Worm (Caenorhabditis elegans) whole organism, L4 larva: Measurements from ENCODE around the gene nhr-65.
A peak's percentile ranks its signal among the peaks of the same experiment; 100 is the strongest.

Source experiments
- F37D6.2 ChIP-seq: sonication (generic microtip); optimal IDR thresholded peaks from 2 replicates; lab custom pipeline; 2016; ENCODE audit warnings: mild to moderate bottlenecking, missing genetic modification characterization, missing compliant biosample characterization
- T20F7.1 ChIP-seq: fragments of 200-800 bp; sonication (Bioruptor generic); optimal IDR thresholded peaks from 2 replicates; lab custom pipeline; 2018; ENCODE audit warnings: mild to moderate bottlenecking, missing genetic modification characterization, missing compliant biosample characterization
- Y105C5A.15 ChIP-seq: fragments of 200-800 bp; sonication (Bioruptor generic); IDR thresholded peaks from 2 replicates; pipeline ENCODE4 v1.3.6; 2022; ENCODE audit warnings: missing genetic modification characterization, missing compliant biosample characterization
- aha-1 ChIP-seq: fragments of 150-350 bp; peaks from one replicate; lab custom pipeline; 2014; ENCODE audit warnings: missing biosample characterization, missing genetic modification characterization
- ceh-20 ChIP-seq: fragments of 200-800 bp; sonication (Bioruptor generic); IDR thresholded peaks from 2 replicates; pipeline ENCODE4 v1.3.6; 2022; ENCODE audit warnings: missing genetic modification reagents, missing genetic modification characterization, missing compliant biosample characterization
- ceh-82 ChIP-seq: sonication (generic microtip); optimal IDR thresholded peaks from 2 replicates; lab custom pipeline; 2017; ENCODE audit warnings: missing biosample characterization, missing genetic modification characterization
- ces-1 ChIP-seq: fragments of 150-350 bp; sonication (generic microtip); optimal IDR thresholded peaks from 4 replicates; lab custom pipeline; 2014; ENCODE audit warnings: missing biosample characterization, missing genetic modification reagents, missing genetic modification characterization
- dmd-6 ChIP-seq: fragments of 200-800 bp; sonication (Bioruptor generic); IDR thresholded peaks from 2 replicates; pipeline ENCODE4 v1.3.6; 2022; ENCODE audit warnings: missing genetic modification reagents, missing genetic modification characterization, missing compliant biosample characterization
- dmd-8 ChIP-seq: fragments of 200-800 bp; sonication (Bioruptor generic); IDR thresholded peaks from 2 replicates; pipeline ENCODE4 v1.3.6; 2022; ENCODE audit warnings: missing genetic modification characterization, missing compliant biosample characterization
- dpl-1 ChIP-seq: fragments of 150-350 bp; optimal IDR thresholded peaks from 2 replicates; lab custom pipeline; 2014; ENCODE audit warnings: missing biosample characterization, missing genetic modification reagents, missing genetic modification characterization
- fkh-10 ChIP-seq: fragments of 150-350 bp; optimal IDR thresholded peaks from 2 replicates; lab custom pipeline; 2014; ENCODE audit warnings: missing biosample characterization, missing genetic modification reagents, missing genetic modification characterization
- hif-1 ChIP-seq, 2 experiments: sonication (generic microtip); optimal IDR thresholded peaks; 2 replicates each; lab custom pipeline; 2016 to 2017; ENCODE audit warnings: missing compliant biosample characterization in 2 of 2, missing genetic modification characterization in 2 of 2, missing genetic modification reagents in 2 of 2, missing genotype in 2 of 2, mild to moderate bottlenecking in 1 of 2
- hlh-11 ChIP-seq: fragments of 200-800 bp; sonication (Bioruptor generic); optimal IDR thresholded peaks from 2 replicates; lab custom pipeline; 2018; ENCODE audit warnings: mild to moderate bottlenecking, missing genetic modification characterization, missing compliant biosample characterization
- hlh-30 ChIP-seq: sonication (generic microtip); optimal IDR thresholded peaks from 2 replicates; lab custom pipeline; 2017; ENCODE audit warnings: antibody characterized with exemption, mild to moderate bottlenecking, missing genetic modification characterization, missing compliant biosample characterization; ENCODE audit not compliant: insufficient read depth
- hmg-1.1 ChIP-seq: fragments of 200-800 bp; sonication (Bioruptor generic); IDR thresholded peaks from 2 replicates; pipeline ENCODE4 v1.3.6; 2022; ENCODE audit warnings: missing genetic modification reagents, missing genetic modification characterization, missing compliant biosample characterization
- lim-7 ChIP-seq: fragments of 200-800 bp; sonication (Bioruptor generic); IDR thresholded peaks from 2 replicates; pipeline ENCODE4 v1.3.6; 2022; ENCODE audit warnings: missing genetic modification characterization, missing compliant biosample characterization
- lin-29 ChIP-seq: fragments of 200-800 bp; sonication (Bioruptor generic); IDR thresholded peaks from 2 replicates; pipeline ENCODE4 v1.3.6; 2022; ENCODE audit warnings: missing genetic modification reagents, missing genetic modification characterization, missing compliant biosample characterization
- lir-3 ChIP-seq: sonication (generic microtip); optimal IDR thresholded peaks from 2 replicates; lab custom pipeline; 2016; ENCODE audit warnings: mild to moderate bottlenecking, missing genetic modification characterization, missing compliant biosample characterization
- mdt-29 ChIP-seq: fragments of 200-800 bp; sonication (Bioruptor generic); IDR thresholded peaks from 2 replicates; pipeline ENCODE4 v1.3.6; 2022; ENCODE audit warnings: missing genetic modification reagents, missing genetic modification characterization, missing compliant biosample characterization
- nhr-25 ChIP-seq: sonication (generic microtip); optimal IDR thresholded peaks from 2 replicates; lab custom pipeline; 2017; ENCODE audit warnings: missing genetic modification characterization, mild to moderate bottlenecking, missing compliant biosample characterization, antibody characterized with exemption, moderate library complexity, borderline replicate concordance; ENCODE audit not compliant: insufficient read depth
- nhr-77 ChIP-seq: fragments of 150-350 bp; optimal IDR thresholded peaks from 2 replicates; lab custom pipeline; 2014; ENCODE audit warnings: missing biosample characterization, missing genetic modification characterization
- pha-4 ChIP-seq, 2 experiments: fragments of 150-350 bp in 1 of 2; fragments of 200-800 bp in 1 of 2; sonication (Bioruptor generic) in 1 of 2; IDR thresholded peaks in 1 of 2; optimal IDR thresholded peaks in 1 of 2; 2 replicates each; pipeline versions ENCODE4 v1.3.6 to Lab custom; 2014 to 2022; ENCODE audit warnings: missing genetic modification characterization in 2 of 2, missing genetic modification reagents in 2 of 2, missing biosample characterization in 1 of 2, missing compliant biosample characterization in 1 of 2
- pqm-1 ChIP-seq: sonication (generic microtip); optimal IDR thresholded peaks from 2 replicates; lab custom pipeline; 2017; ENCODE audit warnings: missing biosample characterization, missing genetic modification characterization
- rbr-2 ChIP-seq: sonication (generic microtip); optimal IDR thresholded peaks from 2 replicates; lab custom pipeline; 2016; ENCODE audit warnings: missing genotype, missing genetic modification characterization, missing compliant biosample characterization
- sdz-12 ChIP-seq: fragments of 200-800 bp; sonication (Bioruptor generic); optimal IDR thresholded peaks from 2 replicates; lab custom pipeline; 2018; ENCODE audit warnings: mild to moderate bottlenecking, missing genetic modification characterization, missing compliant biosample characterization
- unc-62 ChIP-seq, 3 experiments: fragments of 150-350 bp in 1 of 3; sonication (generic microtip); optimal IDR thresholded peaks in 2 of 3; peaks in 1 of 3; 1 replicate in 1 of 3; 2 replicates in 2 of 3; lab custom pipeline; 2014 to 2017; ENCODE audit warnings: missing biosample characterization in 3 of 3, missing genetic modification characterization in 3 of 3, missing genetic modification reagents in 3 of 3, missing genotype in 1 of 3
- vab-7 ChIP-seq: fragments of 200-800 bp; sonication (Bioruptor generic); IDR thresholded peaks from 2 replicates; pipeline ENCODE4 v1.3.6; 2022; ENCODE audit warnings: missing genetic modification reagents, missing genetic modification characterization, missing compliant biosample characterization
- zag-1 ChIP-seq: fragments of 150-350 bp; optimal IDR thresholded peaks from 2 replicates; lab custom pipeline; 2014; ENCODE audit warnings: missing biosample characterization, missing genetic modification characterization

nhr-65 gene

ce11 chrV:18806409-18806808 is 32.7 kb upstream of the nhr-65 start, which contains the start of gene sri-10:
Gene sri-10 (minus strand): TSS chrV:18806509.
- TF ChIP-seq ceh-82 (tag; lab: Kevin White, UChicago) (no peak), vab-7 (GFP tag; lab: Robert Waterston, UW) (no peak), lim-7 (GFP tag; lab: Robert Waterston, UW) (no peak)

- no peak for TF ChIP-seq T20F7.1
- TF ChIP-seq Y105C5A.15 (GFP tag; lab: Robert Waterston, UW), result no peak
- no peak for TF ChIP-seq dmd-6 (GFP tag; lab: Robert Waterston, UW)
- peak; percentile 4 for TF ChIP-seq hlh-11
- TF ChIP-seq ceh-82 (tag; lab: Kevin White, UChicago), result no peak
- peak; percentile 18 for TF ChIP-seq hlh-30
- no peak for TF ChIP-seq mdt-29 (GFP tag; lab: Robert Waterston, UW)
- peak; percentile 16 for TF ChIP-seq ces-1 (GFP tag; lab: Kevin White, UChicago)
- TF ChIP-seq hmg-1.1, result peak; percentile 57; the same call in 1 of the 2 replicates
Measured at ce11 chrV:18808621-18809020, 30.5 kb upstream of the nhr-65 start, which contains the start of gene C54E10.6. Gene C54E10.6 (minus strand): TSS chrV:18808729.

ce11 chrV:18810705-18811104 is 28.4 kb upstream of the nhr-65 start, which contains the start of gene C54E10.3:
Gene C54E10.3 (plus strand): TSS chrV:18811005.
- TF ChIP-seq hlh-30, result no peak
- no peak for TF ChIP-seq sdz-12 (GFP tag; lab: Kevin White, UChicago)
- TF ChIP-seq ceh-20 (GFP tag; lab: Robert Waterston, UW), result no peak
- TF ChIP-seq vab-7 (GFP tag; lab: Robert Waterston, UW), result no peak
- no peak for TF ChIP-seq dmd-8 (GFP tag; lab: Robert Waterston, UW)
- no peak for TF ChIP-seq pha-4 (GFP tag; IDR thresholded peaks at IDR 0.05; lab: Robert Waterston, UW)
- no peak for TF ChIP-seq pha-4 (tag; optimal IDR thresholded peaks at IDR 0.05; lab: Kevin White, UChicago)
- no peak for TF ChIP-seq zag-1 (tag; lab: Kevin White, UChicago)
- TF ChIP-seq unc-62 (GFP tag; optimal IDR thresholded peaks at IDR 0.05 in 1 of 2; lab: Kevin White, UChicago), result no peak
- no peak for TF ChIP-seq unc-62 (tag; optimal IDR thresholded peaks at IDR 0.05; lab: Kevin White, UChicago)
- no peak for TF ChIP-seq aha-1 (tag; lab: Kevin White, UChicago)
- TF ChIP-seq hif-1 (tag; optimal IDR thresholded peaks at IDR 0.05; lab: Kevin White, UChicago), result no peak
- TF ChIP-seq nhr-25 (tag; lab: Kevin White, UChicago), result no peak
- no peak for TF ChIP-seq lir-3 (tag; lab: Kevin White, UChicago)
- TF ChIP-seq, all 104 proteins: peak for 0

DNA sequence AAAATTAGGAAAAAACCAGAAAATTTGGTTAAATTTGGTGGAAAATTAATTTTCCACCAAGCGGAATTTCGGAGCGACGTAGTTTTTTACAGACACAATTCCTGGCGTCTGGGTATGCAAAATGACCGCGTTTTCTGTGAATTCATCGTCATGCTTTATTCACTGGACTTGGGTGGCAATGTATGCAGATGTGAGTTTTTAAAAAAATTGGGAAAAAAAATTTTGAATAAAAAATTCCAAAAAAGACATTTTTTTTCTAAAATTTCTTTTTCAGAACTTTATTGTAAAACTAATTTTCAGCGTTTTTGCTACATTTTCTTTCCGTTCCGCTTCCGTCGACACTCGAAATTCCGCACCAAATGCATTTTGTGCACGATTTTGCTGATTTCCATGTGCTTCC is 27.7 kb upstream of the nhr-65 start, which contains the start of gene C54E10.7:
Gene C54E10.7 (plus strand): TSS at position 301 of the 400 bp plus-strand sequence.
- TF ChIP-seq dpl-1 (GFP tag; lab: Kevin White, UChicago) (no peak), nhr-77 (no peak), vab-7 (GFP tag; lab: Robert Waterston, UW) (no peak), lin-29 (no peak), F37D6.2 (tag; lab: Kevin White, UChicago) (no peak)
- TF ChIP-seq, all 104 proteins: peak for 0

- TF ChIP-seq rbr-2 (no peak), aha-1 (tag; lab: Kevin White, UChicago) (peak; percentile 92)
Measured at ce11 chrV:18819643-18820042, 19.5 kb upstream of the nhr-65 start, which contains the start of gene ncs-5. Gene ncs-5 (plus strand): TSS chrV:18819766.

ce11 chrV:18821569-18821968 is 17.5 kb upstream of the nhr-65 start:
- TF ChIP-seq fkh-10 (GFP tag; lab: Kevin White, UChicago) (peak; percentile 86), T20F7.1 (no peak), pqm-1 (no peak)
